Fruit fly (Drosophila melanogaster) whole organism, prepupa: Measurements from ENCODE around the gene CG42537.

Source experiments
- Blimp-1 ChIP-seq: fragments of 200-800 bp; sonication (Bioruptor generic); optimal IDR thresholded peaks from 3 replicates; lab custom pipeline; 2017; ENCODE audit warnings: missing biosample characterization, missing genetic modification characterization, mild to moderate bottlenecking, moderate library complexity, missing genetic modification reagents
- CG10631 ChIP-seq: fragments of 200-800 bp; sonication (Bioruptor generic); optimal IDR thresholded peaks from 2 replicates; lab custom pipeline; 2016; ENCODE audit warnings: missing biosample characterization, missing genetic modification characterization
- CG11294 ChIP-seq: fragments of 200-800 bp; sonication (Bioruptor generic); IDR thresholded peaks from 2 replicates; pipeline ENCODE4 v1.3.6; 2022; ENCODE audit warnings: missing biosample characterization, missing genetic modification characterization
- CG11762 ChIP-seq: fragments of 200-800 bp; sonication (Bioruptor generic); optimal IDR thresholded peaks from 3 replicates; lab custom pipeline; 2016; ENCODE audit warnings: missing biosample characterization, missing genetic modification characterization; ENCODE audit not compliant: insufficient read depth
- CG11902 ChIP-seq: fragments of 200-800 bp; sonication (Bioruptor generic); optimal IDR thresholded peaks from 3 replicates; lab custom pipeline; 2016; ENCODE audit warnings: missing biosample characterization, missing genetic modification characterization
- CG15336 ChIP-seq: fragments of 200-800 bp; sonication (Bioruptor generic); IDR thresholded peaks from 2 replicates; pipeline ENCODE4 v1.3.6; 2022; ENCODE audit warnings: missing biosample characterization, missing genetic modification characterization
- CG1621 ChIP-seq: fragments of 200-800 bp; sonication (Bioruptor generic); optimal IDR thresholded peaks from 3 replicates; lab custom pipeline; 2018; ENCODE audit warnings: missing biosample characterization, mild to moderate bottlenecking, missing genetic modification characterization
- CG16779 ChIP-seq: fragments of 200-800 bp; sonication (Bioruptor generic); optimal IDR thresholded peaks from 3 replicates; lab custom pipeline; 2017; ENCODE audit warnings: missing biosample characterization, mild to moderate bottlenecking, missing genetic modification characterization
- CG3032 ChIP-seq: fragments of 200-800 bp; optimal IDR thresholded peaks from 2 replicates; lab custom pipeline; 2019; ENCODE audit warnings: missing biosample characterization, mild to moderate bottlenecking, missing genetic modification characterization, moderate library complexity
- CG34406 ChIP-seq: fragments of 200-800 bp; sonication (Bioruptor generic); optimal IDR thresholded peaks from 3 replicates; lab custom pipeline; 2016; ENCODE audit warnings: missing biosample characterization, missing genetic modification characterization
- CG3919 ChIP-seq: fragments of 200-800 bp; sonication (Bioruptor generic); optimal IDR thresholded peaks from 3 replicates; lab custom pipeline; 2016; ENCODE audit warnings: missing biosample characterization, missing genetic modification characterization
- CG4318 ChIP-seq: fragments of 200-800 bp; sonication (Bioruptor generic); optimal IDR thresholded peaks from 3 replicates; lab custom pipeline; 2017; ENCODE audit warnings: missing biosample characterization, mild to moderate bottlenecking, missing genetic modification characterization
- CG6163 ChIP-seq: fragments of 200-800 bp; sonication (Bioruptor generic); IDR thresholded peaks from 3 replicates; pipeline ENCODE4 v1.3.6; 2022; ENCODE audit warnings: missing biosample characterization, missing genetic modification characterization
- CG6276 ChIP-seq: fragments of 200-800 bp; sonication (Bioruptor generic); optimal IDR thresholded peaks from 2 replicates; lab custom pipeline; 2017; ENCODE audit warnings: missing biosample characterization, mild to moderate bottlenecking, missing genetic modification characterization
- CG6792 ChIP-seq: fragments of 200-800 bp; sonication (Bioruptor generic); optimal IDR thresholded peaks from 3 replicates; lab custom pipeline; 2016; ENCODE audit warnings: missing biosample characterization, missing genetic modification characterization
- CG6808 ChIP-seq: fragments of 200-800 bp; sonication (Bioruptor generic); optimal IDR thresholded peaks from 3 replicates; lab custom pipeline; 2017; ENCODE audit warnings: missing biosample characterization, missing genetic modification characterization, mild to moderate bottlenecking, moderate library complexity, missing genetic modification reagents
- CG6854 ChIP-seq: fragments of 200-800 bp; sonication (Bioruptor generic); optimal IDR thresholded peaks from 2 replicates; lab custom pipeline; 2017; ENCODE audit warnings: missing biosample characterization, mild to moderate bottlenecking, missing genetic modification characterization
- CG7368 ChIP-seq: fragments of 200-800 bp; sonication (Bioruptor generic); optimal IDR thresholded peaks from 3 replicates; lab custom pipeline; 2016; ENCODE audit warnings: missing biosample characterization, missing genetic modification characterization
- CG8319 ChIP-seq: fragments of 200-800 bp; sonication (Bioruptor generic); optimal IDR thresholded peaks from 3 replicates; lab custom pipeline; 2016; ENCODE audit warnings: missing biosample characterization, missing genetic modification characterization
- CG8632 ChIP-seq: fragments of 200-800 bp; sonication (Bioruptor generic); optimal IDR thresholded peaks from 3 replicates; lab custom pipeline; 2016; ENCODE audit warnings: missing biosample characterization, missing genetic modification characterization
- CG9139 ChIP-seq: fragments of 200-800 bp; sonication (Bioruptor generic); optimal IDR thresholded peaks from 3 replicates; lab custom pipeline; 2017; ENCODE audit warnings: missing biosample characterization, mild to moderate bottlenecking, missing genetic modification characterization
- Eip75B ChIP-seq: fragments of 200-800 bp; sonication (Bioruptor generic); optimal IDR thresholded peaks from 3 replicates; lab custom pipeline; 2016; ENCODE audit warnings: missing biosample characterization, missing genetic modification characterization
- Eip93F ChIP-seq: fragments of 200-800 bp; sonication (Bioruptor generic); optimal IDR thresholded peaks from 2 replicates; lab custom pipeline; 2016; ENCODE audit warnings: missing biosample characterization, mild to moderate bottlenecking, missing genetic modification characterization
- Ets21C ChIP-seq: fragments of 200-800 bp; sonication (Bioruptor generic); optimal IDR thresholded peaks from 3 replicates; lab custom pipeline; 2016; ENCODE audit warnings: missing biosample characterization, missing genetic modification characterization
- Ets96B ChIP-seq: fragments of 200-800 bp; optimal IDR thresholded peaks from 2 replicates; lab custom pipeline; 2019; ENCODE audit warnings: missing biosample characterization, mild to moderate bottlenecking, missing genetic modification characterization, moderate library complexity
- Hr38 ChIP-seq: sonication (Bioruptor generic); optimal IDR thresholded peaks from 2 replicates; lab custom pipeline; 2016; ENCODE audit warnings: missing biosample characterization, missing genetic modification characterization
- Hr4 ChIP-seq: fragments of 200-800 bp; sonication (Bioruptor generic); optimal IDR thresholded peaks from 3 replicates; lab custom pipeline; 2016; ENCODE audit warnings: missing biosample characterization, missing genetic modification characterization
- Lpt ChIP-seq: fragments of 200-800 bp; sonication (Bioruptor generic); optimal IDR thresholded peaks from 3 replicates; lab custom pipeline; 2016; ENCODE audit warnings: missing biosample characterization, missing genetic modification characterization
- Met ChIP-seq: fragments of 200-800 bp; sonication (Bioruptor generic); optimal IDR thresholded peaks from 3 replicates; lab custom pipeline; 2016; ENCODE audit warnings: missing biosample characterization, missing genetic modification characterization
- Sox102F ChIP-seq: fragments of 200-800 bp; sonication (Bioruptor generic); optimal IDR thresholded peaks from 2 replicates; lab custom pipeline; 2016; ENCODE audit warnings: missing biosample characterization, mild to moderate bottlenecking, missing genetic modification characterization
- Sox14 ChIP-seq: fragments of 200-800 bp; sonication (Bioruptor generic); optimal IDR thresholded peaks from 3 replicates; lab custom pipeline; 2016; ENCODE audit warnings: missing biosample characterization, missing genetic modification characterization
- Sox15 ChIP-seq: fragments of 200-800 bp; sonication (Bioruptor generic); optimal IDR thresholded peaks from 3 replicates; lab custom pipeline; 2016; ENCODE audit warnings: missing biosample characterization, missing genetic modification characterization
- achi ChIP-seq: fragments of 200-800 bp; sonication (Bioruptor generic); optimal IDR thresholded peaks from 3 replicates; lab custom pipeline; 2016; ENCODE audit warnings: missing biosample characterization, missing genetic modification characterization
- cyc ChIP-seq: fragments of 200-800 bp; sonication (Bioruptor generic); optimal IDR thresholded peaks from 3 replicates; lab custom pipeline; 2016; ENCODE audit warnings: missing biosample characterization, missing genetic modification characterization
- dac ChIP-seq: fragments of 200-800 bp; sonication (Bioruptor generic); optimal IDR thresholded peaks from 2 replicates; lab custom pipeline; 2017; ENCODE audit warnings: missing biosample characterization, mild to moderate bottlenecking, missing genetic modification characterization
- dsx ChIP-seq: fragments of 200-800 bp; optimal IDR thresholded peaks from 3 replicates; lab custom pipeline; 2019; ENCODE audit warnings: missing biosample characterization, mild to moderate bottlenecking, missing genetic modification characterization, moderate library complexity; ENCODE audit not compliant: poor library complexity, severe bottlenecking
- esn ChIP-seq: fragments of 200-800 bp; sonication (Bioruptor generic); optimal IDR thresholded peaks from 2 replicates; lab custom pipeline; 2016; ENCODE audit warnings: missing biosample characterization, mild to moderate bottlenecking, missing genetic modification characterization, moderate library complexity
- fd59A ChIP-seq: fragments of 200-800 bp; sonication (Bioruptor generic); optimal IDR thresholded peaks from 2 replicates; lab custom pipeline; 2017; ENCODE audit warnings: missing biosample characterization, mild to moderate bottlenecking, missing genetic modification characterization, missing genetic modification reagents
- fkh ChIP-seq: fragments of 200-800 bp; sonication (Bioruptor generic); optimal IDR thresholded peaks from 3 replicates; lab custom pipeline; 2017; ENCODE audit warnings: missing biosample characterization, mild to moderate bottlenecking, missing genetic modification characterization, moderate library complexity
- net ChIP-seq: fragments of 200-800 bp; sonication (Bioruptor generic); optimal IDR thresholded peaks from 3 replicates; lab custom pipeline; 2016; ENCODE audit warnings: missing biosample characterization, missing genetic modification characterization
- pdm3 ChIP-seq: fragments of 200-800 bp; sonication (Bioruptor generic); optimal IDR thresholded peaks from 3 replicates; lab custom pipeline; 2016; ENCODE audit warnings: missing biosample characterization, missing genetic modification characterization
- salr ChIP-seq, 2 experiments: fragments of 200-800 bp; sonication (Bioruptor generic); optimal IDR thresholded peaks; 3 replicates each; lab custom pipeline; 2016 to 2018; ENCODE audit warnings: missing biosample characterization in 2 of 2, missing genetic modification characterization in 2 of 2, mild to moderate bottlenecking in 1 of 2
- ss ChIP-seq, 2 experiments: fragments of 200-800 bp; sonication (Bioruptor generic); optimal IDR thresholded peaks; 2 replicates in 1 of 2; 3 replicates in 1 of 2; lab custom pipeline; 2017 to 2018; ENCODE audit warnings: mild to moderate bottlenecking in 2 of 2, missing biosample characterization in 2 of 2, missing genetic modification characterization in 2 of 2, moderate library complexity in 1 of 2
- svp ChIP-seq: fragments of 200-800 bp; sonication (Bioruptor generic); peaks from one replicate; lab custom pipeline; 2016; ENCODE audit warnings: missing biosample characterization, missing genetic modification characterization
- topi ChIP-seq: fragments of 200-800 bp; sonication (Bioruptor generic); optimal IDR thresholded peaks from 3 replicates; lab custom pipeline; 2016; ENCODE audit warnings: missing biosample characterization, missing genetic modification characterization

Gene CG42537

dm6 chr3R:6352893-6353623, 24.5 kb upstream of the CG42537 start (continued):
- TF ChIP-seq Hr4 (GFP tag; lab: Kevin White, UChicago) (peak; percentile 63), esn (peak; percentile 42), Lpt (peak; percentile 34), CG11762 (peak; percentile 20), net (GFP tag; lab: Kevin White, UChicago) (peak; percentile 31), CG9139 (GFP tag; lab: Kevin White, UChicago) (no peak), Eip93F (GFP tag; lab: Kevin White, UChicago) (no peak), fkh (peak; percentile 69), Ets96B (tag; lab: Kevin White, UChicago) (peak; percentile 39), dac (GFP tag; lab: Kevin White, UChicago) (no peak), CG6854 (GFP tag; lab: Kevin White, UChicago) (no peak), CG11902 (GFP tag; lab: Kevin White, UChicago) (no peak), Sox102F (GFP tag; lab: Kevin White, UChicago) (peak; percentile 7), Sox15 (no peak), Ets21C (no peak), CG8632 (GFP tag; lab: Kevin White, UChicago) (no peak), CG6808 (GFP tag; lab: Kevin White, UChicago) (peak; percentile 8), Met (GFP tag; lab: Kevin White, UChicago) (peak; percentile 10), achi (GFP tag; lab: Kevin White, UChicago) (peak; percentile 37), CG8319 (no peak)

DNA sequence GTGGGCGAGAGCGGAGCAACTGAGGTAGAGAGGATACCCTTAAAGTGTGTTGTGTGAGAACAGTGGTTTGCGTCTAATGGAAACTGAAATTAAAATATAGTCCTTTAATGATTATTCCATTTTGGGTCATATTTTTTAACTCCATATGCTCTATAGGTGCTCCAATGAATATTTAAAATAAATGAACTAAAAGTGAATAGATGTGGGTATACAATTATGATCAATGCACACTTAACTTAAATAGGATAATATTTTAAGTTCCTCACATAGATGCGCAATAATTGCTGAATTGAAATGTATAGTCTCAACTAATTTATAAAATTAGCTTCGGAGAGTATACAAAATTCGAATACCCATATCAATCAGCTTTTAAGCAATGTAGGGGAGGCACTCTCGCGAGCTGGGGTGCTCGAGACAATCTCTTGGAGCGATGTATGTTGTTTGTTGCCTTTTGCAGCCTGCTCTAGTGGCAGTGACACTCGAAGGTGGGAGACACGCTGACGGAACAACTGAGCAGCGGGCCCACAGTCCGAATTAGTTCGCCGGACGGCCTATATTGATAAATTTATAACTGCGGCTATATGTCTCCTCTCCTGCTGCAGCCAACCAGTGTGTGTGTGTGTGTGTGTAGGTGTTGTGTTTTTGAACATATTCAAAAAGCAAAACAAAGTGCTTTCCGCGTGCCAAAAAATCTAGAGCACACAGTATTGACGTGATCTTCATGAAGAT, 23.8 kb upstream of the CG42537 start:
- TF ChIP-seq pdm3 (GFP tag; lab: Kevin White, UChicago) (peak; percentile 86), cyc (GFP tag; lab: Kevin White, UChicago) (peak; percentile 78), CG6808 (GFP tag; lab: Kevin White, UChicago) (no peak), CG1621 (tag; lab: Kevin White, UChicago) (no peak), CG11294 (GFP tag; lab: Robert Waterston, UW) (0 out of 2 replicates have a peak, but pooled peaks have one; percentile 29), CG6163 (GFP tag; lab: Robert Waterston, UW) (peak; percentile 87), CG3919 (no peak), CG8319 (peak; percentile 64), CG16779 (tag; lab: Kevin White, UChicago) (no peak), ss (GFP tag; optimal IDR thresholded peaks at IDR 0.05; lab: Kevin White, UChicago) (no peak), CG11762 (peak; percentile 71), CG3032 (tag; lab: Kevin White, UChicago) (peak; percentile 75), Sox15 (peak; percentile 72), Hr38 (no peak), salr (GFP tag; optimal IDR thresholded peaks at IDR 0.05; lab: Kevin White, UChicago) (peak in 1 of 2 experiments; percentile 89), topi (GFP tag; lab: Kevin White, UChicago) (peak; percentile 88), fd59A (GFP tag; lab: Kevin White, UChicago) (peak; percentile 72), Sox14 (GFP tag; lab: Kevin White, UChicago) (peak; percentile 87), svp (GFP tag; lab: Kevin White, UChicago) (peak; percentile 93), CG34406 (GFP tag; lab: Kevin White, UChicago) (no peak), Lpt (peak; percentile 71), Eip93F (GFP tag; lab: Kevin White, UChicago) (no peak), Eip75B (GFP tag; lab: Kevin White, UChicago) (peak; percentile 84), CG10631 (GFP tag; lab: Kevin White, UChicago) (peak; percentile 78), Met (GFP tag; lab: Kevin White, UChicago) (peak; percentile 88), fkh (no peak), CG6792 (GFP tag; lab: Kevin White, UChicago) (peak; percentile 81), CG7368 (GFP tag; lab: Kevin White, UChicago) (no peak), Blimp-1 (GFP tag; lab: Kevin White, UChicago) (no peak), esn (peak; percentile 89), dsx (GFP tag; lab: Kevin White, UChicago) (no peak), CG15336 (peak; percentile 82; the same call in 1 of the 2 replicates), CG6276 (GFP tag; lab: Kevin White, UChicago) (no peak), Hr4 (GFP tag; lab: Kevin White, UChicago) (peak; percentile 91), CG4318 (GFP tag; lab: Kevin White, UChicago) (peak; percentile 79), Ets21C (peak; percentile 73), CG8632 (GFP tag; lab: Kevin White, UChicago) (peak; percentile 81), CG9139 (GFP tag; lab: Kevin White, UChicago) (no peak)
